Fruit fly (Drosophila melanogaster): ENCODE data around the gene Ccz1.

DNA sequence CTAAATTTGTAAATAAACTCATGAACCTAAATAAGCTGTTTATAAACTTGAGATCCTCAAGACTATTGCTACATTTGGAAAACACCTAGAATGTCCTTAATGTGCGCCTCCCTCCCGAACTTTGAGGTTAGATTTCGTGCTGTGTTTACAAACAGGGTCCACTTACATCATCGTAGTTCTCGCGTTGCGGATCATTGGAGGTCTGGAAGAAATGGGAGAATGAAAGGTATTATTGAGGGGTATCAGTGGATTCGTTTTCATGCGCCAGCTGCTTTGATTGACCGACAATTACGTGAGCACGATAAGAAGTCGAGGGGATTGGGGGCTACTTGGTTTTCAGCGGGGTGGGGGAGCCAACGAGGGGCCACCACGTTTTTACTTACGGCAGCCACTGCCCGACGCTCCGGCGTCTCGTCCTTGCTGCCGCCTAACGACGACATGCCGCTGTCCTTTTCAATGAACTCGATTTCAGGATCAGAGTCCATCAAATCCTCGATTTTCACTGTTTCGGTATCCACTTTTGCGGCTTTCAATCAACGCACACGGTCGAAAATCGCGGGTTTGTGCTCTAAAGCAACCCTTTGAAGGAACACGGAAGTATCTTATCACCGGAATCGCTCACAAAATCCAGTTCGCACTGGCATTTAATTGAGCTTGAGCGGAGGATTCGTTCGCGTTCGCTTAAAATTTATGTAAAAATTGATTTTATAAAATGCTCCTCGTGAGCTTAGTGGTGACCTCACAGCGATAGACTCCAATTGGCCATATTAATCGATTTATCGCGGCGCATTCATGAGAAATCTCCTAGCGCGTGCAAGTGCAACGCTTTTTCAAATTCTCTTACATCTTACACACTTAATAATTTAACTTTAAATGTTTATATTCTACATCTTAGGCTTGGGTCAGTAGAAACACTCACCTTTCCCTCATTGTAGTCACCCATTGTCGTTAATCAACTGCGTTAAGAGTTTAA, 10.2 kb upstream of the Ccz1 start:
- TF ChIP-seq br (GFP tag; optimal IDR thresholded peaks at IDR 0.05) (no peak), brk (GFP tag; optimal IDR thresholded peaks at IDR 0.05) (no peak), pan (optimal IDR thresholded peaks at IDR 0.05) (no peak), sage (GFP tag; optimal IDR thresholded peaks at IDR 0.05) (peak; percentile 73), lola (GFP tag; optimal IDR thresholded peaks at IDR 0.05) (no peak), dsf (GFP tag; optimal IDR thresholded peaks at IDR 0.05; ENCODE audit: borderline replicate concordance) (no peak), OdsH (GFP tag; optimal IDR thresholded peaks at IDR 0.05) (no peak), GATAd (GFP tag; optimal IDR thresholded peaks at IDR 0.05) (no peak), Sp1 (GFP tag; optimal IDR thresholded peaks at IDR 0.05) (no peak), tai (GFP tag; optimal IDR thresholded peaks at IDR 0.05) (no peak), psq (GFP tag; optimal IDR thresholded peaks at IDR 0.05) (no peak), sv (GFP tag; optimal IDR thresholded peaks at IDR 0.05) (no peak), h (GFP tag; optimal IDR thresholded peaks at IDR 0.05) (no peak)

Data from whole organism, wandering third instar larva.